Worm (Caenorhabditis elegans): ENCODE measurements around the gene C14B1.2.

- TF ChIP-seq Y116A8C.19 (tag; optimal IDR thresholded peaks at IDR 0.05; ENCODE audit: borderline replicate concordance) = no peak
- no peak for TF ChIP-seq nhr-85 (tag)
- no peak for TF ChIP-seq rnt-1 (tag; optimal IDR thresholded peaks at IDR 0.05)
These were observed 43.1 kb downstream of the C14B1.2 start, which contains the start of gene lin-48 for ce11 chrIII:3745138-3745537.

Data from whole organism, L1 larva.